Fruit fly (Drosophila melanogaster) whole organism, pupa: ENCODE measurements around the gene eRF3.

ENCODE experiments used
- CG12605 ChIP-seq: fragments of 200-800 bp; sonication (Bioruptor generic); IDR thresholded peaks from 2 replicates; pipeline ENCODE4 v1.3.6; 2022; ENCODE audit warnings: missing biosample characterization, missing genetic modification characterization
- CG34367 ChIP-seq: fragments of 200-800 bp; sonication (Bioruptor generic); optimal IDR thresholded peaks from 2 replicates; lab custom pipeline; 2018; ENCODE audit warnings: missing biosample characterization, mild to moderate bottlenecking, missing genetic modification characterization
- CG4496 ChIP-seq: fragments of 200-800 bp; sonication (Bioruptor generic); IDR thresholded peaks from 3 replicates; pipeline ENCODE4 v1.3.6; 2022; ENCODE audit warnings: missing biosample characterization, missing genetic modification characterization
- CG8159 ChIP-seq: fragments of 200-800 bp; sonication (Bioruptor generic); optimal IDR thresholded peaks from 3 replicates; lab custom pipeline; 2018; ENCODE audit warnings: missing biosample characterization, mild to moderate bottlenecking, missing genetic modification characterization, moderate library complexity
- CG9948 ChIP-seq: fragments of 200-800 bp; sonication (Bioruptor generic); optimal IDR thresholded peaks from 2 replicates; lab custom pipeline; 2018; ENCODE audit warnings: missing biosample characterization, mild to moderate bottlenecking, missing genetic modification characterization, moderate library complexity
- EcR ChIP-seq: fragments of 200-800 bp; sonication (Bioruptor generic); optimal IDR thresholded peaks from 3 replicates; lab custom pipeline; 2019; ENCODE audit warnings: missing biosample characterization, missing genetic modification characterization, mild to moderate bottlenecking, moderate library complexity, missing genetic modification reagents
- Pif1B ChIP-seq: fragments of 200-800 bp; sonication (Bioruptor generic); optimal IDR thresholded peaks from 3 replicates; lab custom pipeline; 2016; ENCODE audit warnings: missing biosample characterization, missing genetic modification characterization
- gl ChIP-seq: fragments of 200-800 bp; sonication (Bioruptor generic); optimal IDR thresholded peaks from 2 replicates; lab custom pipeline; 2018; ENCODE audit warnings: missing biosample characterization, mild to moderate bottlenecking, missing genetic modification characterization
- rn ChIP-seq: fragments of 200-800 bp; sonication (Bioruptor generic); IDR thresholded peaks from 2 replicates; pipeline ENCODE4 v1.3.6; 2022; ENCODE audit warnings: missing biosample characterization, missing genetic modification characterization

DNA sequence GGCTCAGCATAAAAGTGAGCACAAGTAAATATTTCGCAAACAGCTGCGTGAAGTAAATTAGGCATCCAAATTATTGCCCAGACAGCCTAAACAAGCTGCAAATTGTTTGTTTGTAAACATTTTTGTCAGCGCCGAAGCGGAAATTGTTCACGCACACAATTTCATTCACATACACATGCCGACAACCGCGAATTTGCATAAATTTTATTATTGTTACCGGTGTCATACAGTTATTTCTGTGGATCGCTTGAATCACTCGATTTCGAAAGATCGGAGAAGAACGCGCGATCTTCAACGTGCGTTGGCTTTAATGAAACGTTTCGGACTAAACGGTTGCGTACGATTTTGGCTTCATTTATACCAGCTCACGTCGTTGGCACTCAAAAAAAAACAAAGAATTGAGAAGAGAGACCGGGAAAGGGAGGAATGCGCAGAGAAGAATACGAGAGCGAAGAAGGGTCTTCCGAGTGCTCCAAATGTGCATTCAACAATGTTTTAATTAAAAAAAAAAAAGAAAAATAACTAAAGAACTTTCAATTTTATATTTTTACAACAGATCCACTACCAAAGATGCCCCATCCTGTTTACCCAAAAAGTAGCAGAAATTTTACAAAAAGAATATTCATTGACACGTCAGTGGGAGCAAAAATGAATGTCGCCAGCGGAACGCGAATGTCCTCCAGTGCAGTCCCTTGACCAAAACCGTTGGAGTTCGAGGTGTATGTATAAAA is 11.0 kb upstream of the eRF3 start, which contains the start of gene vir-1:
- no peak for TF ChIP-seq CG9948
- no peak for TF ChIP-seq rn (GFP tag; lab: Robert Waterston, UW)
- no peak for TF ChIP-seq CG12605 (GFP tag; lab: Robert Waterston, UW)
- no peak for TF ChIP-seq Pif1B (GFP tag; lab: Kevin White, UChicago)
- TF ChIP-seq CG34367 (tag; lab: Kevin White, UChicago) = no peak
- TF ChIP-seq gl (tag; lab: Kevin White, UChicago) = no peak
- TF ChIP-seq CG4496 = 0 out of 3 replicates have a peak, but pooled peaks have one; percentile 32
- no peak for TF ChIP-seq CG8159
- no peak for TF ChIP-seq EcR
